Worm (Caenorhabditis elegans): ENCODE measurements around the gene F26F12.2.

The F26F12.2 gene

ce11 chrV:5790497-5791280 is 47.7 kb downstream of the F26F12.2 start, which contains the start of the genes nhr-142 and F44E7.9:
Gene nhr-142 (minus strand): TSS chrV:5790553.
Gene F44E7.9 (plus strand): TSS chrV:5791230.
- TF ChIP-seq Y55F3AM.14 (GFP tag; optimal IDR thresholded peaks at IDR 0.05) = peak; percentile 44
- peak; percentile 83 for TF ChIP-seq mab-5 (tag; optimal IDR thresholded peaks at IDR 0.05)
- TF ChIP-seq F13H6.1 (tag; optimal IDR thresholded peaks at IDR 0.05) = peak; percentile 85
- peak; percentile 70 for TF ChIP-seq nhr-25 (tag; optimal IDR thresholded peaks at IDR 0.05)
- peak in 1 of 2 experiments; percentile 29 for TF ChIP-seq mdl-1 (tag; optimal IDR thresholded peaks at IDR 0.05)
- no peak for TF ChIP-seq ama-1 (optimal IDR thresholded peaks at IDR 0.05)
- TF ChIP-seq elt-3 (tag; optimal IDR thresholded peaks at IDR 0.05) = no peak
- TF ChIP-seq sma-9 (GFP tag; optimal IDR thresholded peaks at IDR 0.05) = peak; percentile 91
- TF ChIP-seq sma-9 (tag; optimal IDR thresholded peaks at IDR 0.05) = no peak
- peak; percentile 87 for TF ChIP-seq C34F6.9 (tag; optimal IDR thresholded peaks at IDR 0.05)
- TF ChIP-seq fos-1 (tag; optimal IDR thresholded peaks at IDR 0.05) = peak; percentile 66
- peak; percentile 73 to 91 for TF ChIP-seq lsy-2 (tag; optimal IDR thresholded peaks at IDR 0.05)
- TF ChIP-seq ceh-16 (tag; optimal IDR thresholded peaks at IDR 0.05) = no peak
- TF ChIP-seq crh-2 (tag; optimal IDR thresholded peaks at IDR 0.05) = peak; percentile 69
- TF ChIP-seq lin-11 (tag; optimal IDR thresholded peaks at IDR 0.05) = peak; percentile 57
- peak; percentile 63 for TF ChIP-seq ceh-82 (tag; optimal IDR thresholded peaks at IDR 0.05)
- peak; percentile 18 for TF ChIP-seq nhr-6 (tag; optimal IDR thresholded peaks at IDR 0.05)
- TF ChIP-seq nhr-12 (tag; optimal IDR thresholded peaks at IDR 0.05) = no peak
- no peak for TF ChIP-seq ztf-1 (GFP tag; conservative IDR thresholded peaks at IDR 0.05)
- peak; percentile 7 for TF ChIP-seq R02D3.7 (tag; optimal IDR thresholded peaks at IDR 0.05)
- TF ChIP-seq sma-3 (GFP tag; optimal IDR thresholded peaks at IDR 0.05) = peak; percentile 90
- peak; percentile 30 for TF ChIP-seq snpc-4 (tag; optimal IDR thresholded peaks at IDR 0.05)
- TF ChIP-seq nhr-21 (tag; optimal IDR thresholded peaks at IDR 0.05) = peak; percentile 58
- TF ChIP-seq nhr-237 (tag; optimal IDR thresholded peaks at IDR 0.05) = no peak
- TF ChIP-seq dmd-4 (tag; optimal IDR thresholded peaks at IDR 0.05) = no peak
- peak; percentile 47 for TF ChIP-seq egl-27 (tag; optimal IDR thresholded peaks at IDR 0.05)
- TF ChIP-seq unc-39 (tag; optimal IDR thresholded peaks at IDR 0.05) = no peak
- no peak for TF ChIP-seq mbf-1 (tag; optimal IDR thresholded peaks at IDR 0.05)
- TF ChIP-seq unc-55 (GFP tag; optimal IDR thresholded peaks at IDR 0.05) = peak; percentile 90
- no peak for TF ChIP-seq nhr-23 (tag; optimal IDR thresholded peaks at IDR 0.05)
- no peak for TF ChIP-seq alr-1 (tag; optimal IDR thresholded peaks at IDR 0.05)
- peak; percentile 87 for TF ChIP-seq nhr-129 (tag; optimal IDR thresholded peaks at IDR 0.05)
- peak; percentile 7 for TF ChIP-seq blmp-1 (tag; optimal IDR thresholded peaks at IDR 0.05; ENCODE audit: insufficient read depth)
- peak; percentile 16 for TF ChIP-seq ztf-11 (tag; optimal IDR thresholded peaks at IDR 0.05)
- TF ChIP-seq zag-1 (tag; optimal IDR thresholded peaks at IDR 0.05) = peak; percentile 33
- TF ChIP-seq unc-62 (GFP tag; optimal IDR thresholded peaks at IDR 0.05) = no peak
- TF ChIP-seq ztf-4 (tag; optimal IDR thresholded peaks at IDR 0.05) = no peak
- TF ChIP-seq nhr-11 (tag; optimal IDR thresholded peaks at IDR 0.05) = no peak
- no peak for TF ChIP-seq lin-39 (tag; optimal IDR thresholded peaks at IDR 0.05)
- TF ChIP-seq gmeb-1 (tag; optimal IDR thresholded peaks at IDR 0.05) = peak; percentile 86
- TF ChIP-seq skn-1 (tag; optimal IDR thresholded peaks at IDR 0.05) = no peak
- TF ChIP-seq aly-2 (tag; optimal IDR thresholded peaks at IDR 0.05) = no peak
- TF ChIP-seq nhr-77 (tag; optimal IDR thresholded peaks at IDR 0.05) = peak; percentile 16
- peak; percentile 64 for TF ChIP-seq sem-4 (tag; optimal IDR thresholded peaks at IDR 0.05)
- peak; percentile 86 for TF ChIP-seq lin-13 (GFP tag; optimal IDR thresholded peaks at IDR 0.05)
- TF ChIP-seq ZK546.5 (tag; optimal IDR thresholded peaks at IDR 0.05) = no peak
- no peak for TF ChIP-seq nhr-10 (tag; optimal IDR thresholded peaks at IDR 0.05)
- no peak for TF ChIP-seq elt-1 (tag; optimal IDR thresholded peaks at IDR 0.05)
- no peak for TF ChIP-seq peb-1 (tag; optimal IDR thresholded peaks at IDR 0.05)
